Worm (Caenorhabditis elegans) whole organism, L1 larva: ENCODE measurements around the gene H40L08.3.
A peak's percentile ranks its signal among the peaks of the same experiment; 100 is the strongest.

Experiments
- Y116A8C.19 ChIP-seq: sonication (generic microtip); optimal IDR thresholded peaks from 2 replicates; lab custom pipeline; 2016; ENCODE audit warnings: missing compliant biosample characterization, missing genetic modification characterization, borderline replicate concordance
- alr-1 ChIP-seq: fragments of 200-800 bp; sonication (Bioruptor generic); optimal IDR thresholded peaks from 2 replicates; lab custom pipeline; 2018; ENCODE audit warnings: borderline replicate concordance, mild to moderate bottlenecking, missing genetic modification characterization, missing compliant biosample characterization
- ama-1 ChIP-seq: fragments of 150-350 bp; optimal IDR thresholded peaks from 2 replicates; lab custom pipeline; 2014
- ceh-8 ChIP-seq: fragments of 200-800 bp; sonication (Bioruptor generic); optimal IDR thresholded peaks from 2 replicates; lab custom pipeline; 2018; ENCODE audit warnings: mild to moderate bottlenecking, missing genetic modification characterization, moderate library complexity, missing compliant biosample characterization
- ceh-90 ChIP-seq: sonication (generic microtip); optimal IDR thresholded peaks from 2 replicates; lab custom pipeline; 2016; ENCODE audit warnings: missing genetic modification characterization, missing compliant biosample characterization
- ces-1 ChIP-seq: fragments of 150-350 bp; optimal IDR thresholded peaks from 2 replicates; lab custom pipeline; 2014; ENCODE audit warnings: missing biosample characterization, missing genetic modification reagents, missing genetic modification characterization
- dsc-1 ChIP-seq: sonication (generic microtip); optimal IDR thresholded peaks from 2 replicates; lab custom pipeline; 2016; ENCODE audit warnings: mild to moderate bottlenecking, missing genetic modification characterization, missing compliant biosample characterization
- efl-3 ChIP-seq: fragments of 200-800 bp; sonication (Bioruptor generic); optimal IDR thresholded peaks from 2 replicates; lab custom pipeline; 2018; ENCODE audit warnings: mild to moderate bottlenecking, missing genetic modification characterization, missing compliant biosample characterization
- egl-13 ChIP-seq: sonication (generic microtip); optimal IDR thresholded peaks from 2 replicates; lab custom pipeline; 2016; ENCODE audit warnings: missing genotype, missing genetic modification reagents, missing genetic modification characterization, missing compliant biosample characterization
- elt-2 ChIP-seq: sonication (generic microtip); optimal IDR thresholded peaks from 2 replicates; lab custom pipeline; 2016; ENCODE audit warnings: missing genetic modification characterization, mild to moderate bottlenecking, inconsistent platforms, missing compliant biosample characterization, missing genetic modification reagents
- ets-5 ChIP-seq: fragments of 200-800 bp; sonication (Bioruptor generic); IDR thresholded peaks from 2 replicates; pipeline ENCODE4 v1.3.6; 2022; ENCODE audit warnings: missing genetic modification characterization, missing compliant biosample characterization
- fos-1 ChIP-seq: fragments of 150-350 bp; optimal IDR thresholded peaks from 2 replicates; lab custom pipeline; 2014; ENCODE audit warnings: missing biosample characterization, missing genetic modification characterization
- grh-1 ChIP-seq: fragments of 200-800 bp; sonication (Bioruptor generic); IDR thresholded peaks from 2 replicates; pipeline ENCODE4 v1.3.6; 2022; ENCODE audit warnings: missing genetic modification reagents, missing genetic modification characterization, missing compliant biosample characterization
- hlh-17 ChIP-seq: fragments of 200-800 bp; sonication (Bioruptor generic); optimal IDR thresholded peaks from 2 replicates; lab custom pipeline; 2018; ENCODE audit warnings: missing genetic modification characterization, mild to moderate bottlenecking, missing compliant biosample characterization, moderate library complexity, borderline replicate concordance
- hpl-2 ChIP-seq: fragments of 150-350 bp; optimal IDR thresholded peaks from 2 replicates; lab custom pipeline; 2014; ENCODE audit warnings: missing biosample characterization, missing genetic modification reagents, missing genetic modification characterization
- isw-1 ChIP-seq: fragments of 200-800 bp; sonication (Bioruptor generic); IDR thresholded peaks from 2 replicates; pipeline ENCODE4 v1.3.6; 2022; ENCODE audit warnings: missing genetic modification characterization, missing compliant biosample characterization
- jun-1 ChIP-seq: fragments of 150-350 bp; optimal IDR thresholded peaks from 2 replicates; lab custom pipeline; 2014; ENCODE audit warnings: missing biosample characterization, missing genetic modification reagents, missing genetic modification characterization
- lin-13 ChIP-seq: fragments of 150-350 bp; optimal IDR thresholded peaks from 2 replicates; lab custom pipeline; 2014; ENCODE audit warnings: missing biosample characterization, missing genetic modification reagents, missing genetic modification characterization
- lin-14 ChIP-seq: fragments of 200-800 bp; sonication (Bioruptor generic); optimal IDR thresholded peaks from 2 replicates; lab custom pipeline; 2018; ENCODE audit warnings: mild to moderate bottlenecking, missing genetic modification characterization, moderate library complexity, missing compliant biosample characterization
- lin-15B ChIP-seq: fragments of 150-350 bp; sonication (generic microtip); optimal IDR thresholded peaks from 3 replicates; lab custom pipeline; 2014; ENCODE audit warnings: missing biosample characterization, missing genetic modification characterization
- lin-35 ChIP-seq, 2 experiments: fragments of 150-350 bp; optimal IDR thresholded peaks; 2 replicates each; lab custom pipeline; 2014; ENCODE audit warnings: missing biosample characterization in 2 of 2, missing genetic modification characterization in 2 of 2, missing genetic modification reagents in 2 of 2
- mab-9 ChIP-seq: fragments of 200-800 bp; sonication (Bioruptor generic); IDR thresholded peaks from 2 replicates; pipeline ENCODE4 v1.3.6; 2022; ENCODE audit warnings: missing genetic modification reagents, missing genetic modification characterization, missing compliant biosample characterization
- mdl-1 ChIP-seq, 2 experiments: fragments of 150-350 bp; optimal IDR thresholded peaks; 2 replicates each; lab custom pipeline; 2014 to 2017; ENCODE audit warnings: missing biosample characterization in 2 of 2, missing genetic modification characterization in 2 of 2, inconsistent platforms in 1 of 2
- mef-2 ChIP-seq: fragments of 150-350 bp; optimal IDR thresholded peaks from 2 replicates; lab custom pipeline; 2014; ENCODE audit warnings: missing biosample characterization, missing genetic modification characterization
- nhr-11 ChIP-seq: fragments of 150-350 bp; optimal IDR thresholded peaks from 2 replicates; lab custom pipeline; 2014; ENCODE audit warnings: missing biosample characterization, missing genetic modification characterization
- nhr-12 ChIP-seq: sonication (generic microtip); optimal IDR thresholded peaks from 2 replicates; lab custom pipeline; 2017; ENCODE audit warnings: missing biosample characterization, missing genetic modification characterization
- nhr-19 ChIP-seq: fragments of 200-800 bp; sonication (Bioruptor generic); conservative IDR thresholded peaks from 2 replicates; pipeline ENCODE4 v1.3.6; 2022; ENCODE audit warnings: missing genetic modification characterization, missing compliant biosample characterization
- nhr-237 ChIP-seq: fragments of 150-350 bp; optimal IDR thresholded peaks from 2 replicates; lab custom pipeline; 2014; ENCODE audit warnings: missing biosample characterization, missing genetic modification characterization
- nhr-28 ChIP-seq: fragments of 150-350 bp; optimal IDR thresholded peaks from 2 replicates; lab custom pipeline; 2014; ENCODE audit warnings: missing biosample characterization, missing genetic modification characterization
- nhr-76 ChIP-seq: sonication (generic microtip); optimal IDR thresholded peaks from 2 replicates; lab custom pipeline; 2017; ENCODE audit warnings: missing biosample characterization, missing genetic modification characterization
- nhr-77 ChIP-seq: fragments of 150-350 bp; optimal IDR thresholded peaks from 2 replicates; lab custom pipeline; 2014; ENCODE audit warnings: missing biosample characterization, missing genetic modification characterization
- nhr-84 ChIP-seq: sonication (generic microtip); optimal IDR thresholded peaks from 2 replicates; lab custom pipeline; 2017; ENCODE audit warnings: missing biosample characterization, missing genetic modification characterization
- nhr-85 ChIP-seq: sonication (generic microtip); peaks from one replicate; lab custom pipeline; 2016; ENCODE audit warnings: missing genetic modification characterization, inconsistent platforms, missing compliant biosample characterization
- pag-3 ChIP-seq: sonication (generic microtip); optimal IDR thresholded peaks from 2 replicates; lab custom pipeline; 2017; ENCODE audit warnings: missing genetic modification characterization, mild to moderate bottlenecking, missing compliant biosample characterization, antibody characterized with exemption, borderline replicate concordance; ENCODE audit not compliant: insufficient read depth
- pqm-1 ChIP-seq: sonication (generic microtip); optimal IDR thresholded peaks from 3 replicates; lab custom pipeline; 2017; ENCODE audit warnings: missing biosample characterization, missing genetic modification characterization
- rnt-1 ChIP-seq: sonication (generic microtip); optimal IDR thresholded peaks from 2 replicates; lab custom pipeline; 2016; ENCODE audit warnings: mild to moderate bottlenecking, missing genetic modification characterization, moderate library complexity, missing compliant biosample characterization
- skn-1 ChIP-seq: fragments of 150-350 bp; optimal IDR thresholded peaks from 2 replicates; lab custom pipeline; 2014; ENCODE audit warnings: missing biosample characterization, missing genetic modification characterization
- snu-23 ChIP-seq: sonication (generic microtip); optimal IDR thresholded peaks from 2 replicates; lab custom pipeline; 2016; ENCODE audit warnings: missing genetic modification characterization, missing compliant biosample characterization
- sptf-1 ChIP-seq: fragments of 150-350 bp; optimal IDR thresholded peaks from 2 replicates; lab custom pipeline; 2014; ENCODE audit warnings: missing biosample characterization, missing genetic modification characterization
- swsn-7 ChIP-seq: sonication (generic microtip); optimal IDR thresholded peaks from 2 replicates; lab custom pipeline; 2016; ENCODE audit warnings: missing genetic modification characterization, missing compliant biosample characterization
- tbx-2 ChIP-seq: sonication (generic microtip); optimal IDR thresholded peaks from 2 replicates; lab custom pipeline; 2016; ENCODE audit warnings: missing genetic modification characterization, missing compliant biosample characterization
- unc-130 ChIP-seq: fragments of 150-350 bp; optimal IDR thresholded peaks from 2 replicates; lab custom pipeline; 2017; ENCODE audit warnings: missing biosample characterization, missing genetic modification characterization, inconsistent platforms
- unc-30 ChIP-seq: sonication (generic microtip); optimal IDR thresholded peaks from 2 replicates; lab custom pipeline; 2017; ENCODE audit warnings: missing biosample characterization, missing genetic modification characterization
- unc-86 ChIP-seq: sonication (generic microtip); optimal IDR thresholded peaks from 2 replicates; lab custom pipeline; 2016; ENCODE audit warnings: missing genetic modification characterization, missing compliant biosample characterization
- zag-1 ChIP-seq: fragments of 150-350 bp; optimal IDR thresholded peaks from 2 replicates; lab custom pipeline; 2014; ENCODE audit warnings: missing biosample characterization, missing genetic modification characterization
- zip-4 ChIP-seq: fragments of 200-800 bp; sonication (Bioruptor generic); optimal IDR thresholded peaks from 2 replicates; lab custom pipeline; 2018; ENCODE audit warnings: mild to moderate bottlenecking, missing genetic modification characterization, moderate library complexity, missing compliant biosample characterization
- ztf-4 ChIP-seq: fragments of 150-350 bp; optimal IDR thresholded peaks from 2 replicates; lab custom pipeline; 2014; ENCODE audit warnings: missing biosample characterization, missing genetic modification characterization

The H40L08.3 gene

DNA sequence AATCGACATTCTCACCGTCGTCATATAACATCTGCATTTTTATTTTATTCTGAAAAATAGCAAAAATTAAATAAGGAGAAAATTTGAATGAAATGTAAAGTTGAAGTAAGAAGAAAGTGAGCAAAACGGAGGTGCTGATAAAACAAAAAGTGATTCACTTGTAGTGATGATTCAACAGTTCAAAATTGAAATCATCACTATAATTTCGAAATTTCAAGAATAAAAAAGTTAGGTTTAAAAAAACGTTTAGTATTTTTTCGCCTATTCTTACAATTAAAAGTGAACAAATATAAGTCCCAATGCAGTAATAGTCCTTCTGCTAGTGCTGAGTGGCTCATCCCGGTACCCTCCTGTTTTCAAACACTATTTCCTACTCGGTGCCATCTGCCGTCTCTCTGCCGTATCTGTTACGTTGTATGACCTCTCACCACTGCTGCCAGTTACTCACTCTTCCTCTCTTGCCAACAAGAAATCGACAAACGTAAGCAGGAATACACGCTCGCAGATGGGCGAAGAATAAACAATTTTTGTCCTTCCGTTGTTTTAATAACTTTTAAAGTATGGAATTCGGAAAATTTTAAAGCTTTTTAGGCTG is 24.6 kb upstream of the H40L08.3 start, which contains the start of gene dhhc-1 (continued):
- TF ChIP-seq nhr-12, result no peak
- no peak for TF ChIP-seq lin-13 (GFP tag; lab: Kevin White, UChicago)
- TF ChIP-seq pqm-1 (tag; lab: Kevin White, UChicago), result no peak
- TF ChIP-seq snu-23, result peak; percentile 68
- no peak for TF ChIP-seq mef-2 (tag; lab: Kevin White, UChicago)
- no peak for TF ChIP-seq hpl-2 (GFP tag; lab: Kevin White, UChicago)
- TF ChIP-seq grh-1 (GFP tag; lab: Robert Waterston, UW), result no peak
- peak; percentile 50 for TF ChIP-seq swsn-7 (tag; lab: Kevin White, UChicago)
- TF ChIP-seq alr-1 (tag; lab: Kevin White, UChicago), result no peak
- no peak for TF ChIP-seq nhr-77 (tag; lab: Kevin White, UChicago)
- TF ChIP-seq ceh-8, result no peak
- TF ChIP-seq ets-5 (GFP tag; lab: Robert Waterston, UW), result no peak
- no peak for TF ChIP-seq efl-3
- TF ChIP-seq egl-13, result no peak
- TF ChIP-seq ces-1, result no peak
- TF ChIP-seq lin-14 (GFP tag; lab: Kevin White, UChicago), result peak; percentile 84
- peak; percentile 16 to 24 for TF ChIP-seq lin-35 (GFP tag; optimal IDR thresholded peaks at IDR 0.05; lab: Kevin White, UChicago)
- TF ChIP-seq ceh-90 (tag; lab: Kevin White, UChicago), result no peak
- TF ChIP-seq hlh-17, result no peak
- TF ChIP-seq fos-1 (tag; lab: Kevin White, UChicago), result no peak
- TF ChIP-seq ztf-4 (tag; lab: Kevin White, UChicago), result no peak
- no peak for TF ChIP-seq unc-130 (tag; lab: Kevin White, UChicago)
- no peak for TF ChIP-seq skn-1 (tag; lab: Kevin White, UChicago)
- no peak; the same call in 1 of the 2 replicates for TF ChIP-seq isw-1
- no peak for TF ChIP-seq zag-1 (tag; lab: Kevin White, UChicago)
- TF ChIP-seq mdl-1 (tag; optimal IDR thresholded peaks at IDR 0.05; lab: Kevin White, UChicago), result peak in 1 of 2 experiments; percentile 24
- TF ChIP-seq nhr-11 (tag; lab: Kevin White, UChicago), result no peak
- no peak for TF ChIP-seq jun-1 (tag; lab: Kevin White, UChicago)
- TF ChIP-seq nhr-237 (tag; lab: Kevin White, UChicago), result no peak
- TF ChIP-seq nhr-28 (tag; lab: Kevin White, UChicago), result no peak
- no peak for TF ChIP-seq sptf-1 (tag; lab: Kevin White, UChicago)
- TF ChIP-seq unc-30 (tag; lab: Kevin White, UChicago), result no peak
- no peak for TF ChIP-seq Y116A8C.19
- TF ChIP-seq tbx-2 (tag; lab: Kevin White, UChicago), result peak; percentile 31
- TF ChIP-seq ama-1 (lab: Kevin White, UChicago), result no peak
- TF ChIP-seq lin-15B, result no peak
- TF ChIP-seq nhr-76 (tag; lab: Kevin White, UChicago), result no peak
- no peak for TF ChIP-seq mab-9
- no peak for TF ChIP-seq unc-86 (tag; lab: Kevin White, UChicago)
- TF ChIP-seq nhr-84 (tag; lab: Kevin White, UChicago), result no peak
- TF ChIP-seq elt-2 (tag; lab: Kevin White, UChicago), result no peak
- peak; percentile 35; the same call in 1 of the 2 replicates for TF ChIP-seq nhr-19 (GFP tag; lab: Robert Waterston, UW)
- TF ChIP-seq nhr-85 (tag; lab: Kevin White, UChicago), result no peak
- TF ChIP-seq dsc-1 (tag; lab: Kevin White, UChicago), result no peak
- TF ChIP-seq rnt-1, result peak; percentile 28
- TF ChIP-seq zip-4 (GFP tag; lab: Kevin White, UChicago), result no peak
- TF ChIP-seq pag-3, result peak; percentile 63
